Worm (Caenorhabditis elegans): ENCODE measurements around the gene hrpk-2.

DNA sequence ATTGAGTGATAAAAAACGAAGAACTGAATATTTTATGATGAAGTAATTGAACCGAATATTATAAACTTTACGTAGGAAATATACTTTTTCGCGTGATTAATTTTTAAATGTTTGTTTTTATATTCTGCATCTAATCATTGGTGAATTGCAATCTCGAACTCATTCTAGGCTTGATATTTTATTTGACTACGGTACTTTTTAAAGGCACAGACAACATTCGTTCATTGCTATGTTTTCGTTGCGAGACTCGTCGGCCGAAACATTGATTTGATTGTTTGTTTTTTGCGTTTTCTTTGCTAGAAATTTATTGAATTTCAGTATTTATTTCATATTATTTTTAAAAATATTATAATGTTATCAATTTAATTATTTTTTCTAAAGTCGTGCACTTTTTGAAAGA, 9.1 kb upstream of the hrpk-2 start, which contains the start of gene C06G4.4:
- TF ChIP-seq aly-2 (tag; optimal IDR thresholded peaks at IDR 0.05) (no peak), zag-1 (tag; optimal IDR thresholded peaks at IDR 0.05) (no peak), ztf-4 (tag; optimal IDR thresholded peaks at IDR 0.05) (no peak)

Data from whole organism, L2 larva.